Fruit fly (Drosophila melanogaster) whole organism, embryonic: ENCODE measurements around the gene CG4914.
A peak's percentile ranks its signal among the peaks of the same experiment; 100 is the strongest.

Source experiments
- CG2199 ChIP-seq: fragments of 200-800 bp; sonication (Bioruptor generic); IDR thresholded peaks from 3 replicates; pipeline ENCODE4 v1.3.6; 2022; ENCODE audit warnings: missing biosample characterization, missing genetic modification characterization
- CG4328 ChIP-seq: fragments of 200-800 bp; sonication (Bioruptor generic); optimal IDR thresholded peaks from 3 replicates; lab custom pipeline; 2017; ENCODE audit warnings: missing biosample characterization, missing genetic modification reagents, missing genetic modification characterization
- CG43689 ChIP-seq: fragments of 200-800 bp; sonication (Bioruptor generic); IDR thresholded peaks from 2 replicates; pipeline ENCODE4 v1.3.6; 2022; ENCODE audit warnings: missing biosample characterization, missing genetic modification characterization
- Hmr ChIP-seq: fragments of 200-800 bp; sonication (Bioruptor generic); optimal IDR thresholded peaks from 3 replicates; lab custom pipeline; 2017; ENCODE audit warnings: mild to moderate bottlenecking, missing biosample characterization, missing genetic modification reagents, missing genetic modification characterization
- Nf-YA ChIP-seq: fragments of 200-800 bp; sonication (Bioruptor generic); IDR thresholded peaks from 2 replicates; pipeline ENCODE4 v1.3.6; 2022; ENCODE audit warnings: missing biosample characterization, missing genetic modification characterization
- fru ChIP-seq: fragments of >200 bp; optimal IDR thresholded peaks from 2 replicates; lab custom pipeline; 2017
- her ChIP-seq: fragments of 200-800 bp; sonication (Bioruptor generic); optimal IDR thresholded peaks from 2 replicates; lab custom pipeline; 2016; ENCODE audit warnings: missing biosample characterization, missing genetic modification characterization
- odd ChIP-seq: fragments of 200-800 bp; sonication (Bioruptor generic); optimal IDR thresholded peaks from 2 replicates; lab custom pipeline; 2017; ENCODE audit warnings: missing biosample characterization, mild to moderate bottlenecking, missing genetic modification characterization
- wek ChIP-seq: fragments of 200-800 bp; sonication (Bioruptor generic); optimal IDR thresholded peaks from 3 replicates; lab custom pipeline; 2018; ENCODE audit warnings: missing biosample characterization, mild to moderate bottlenecking, missing genetic modification characterization, moderate library complexity
- zen2 ChIP-seq: fragments of 200-800 bp; sonication (Bioruptor generic); IDR thresholded peaks from 3 replicates; pipeline ENCODE4 v1.3.6; 2022; ENCODE audit warnings: missing biosample characterization, missing genetic modification characterization; ENCODE audit not compliant: partially characterized antibody

- TF ChIP-seq wek (no peak), CG2199 (GFP tag; lab: Robert Waterston, UW) (peak; percentile 80; the same call in 2 of the 3 replicates), odd (no peak), Nf-YA (no peak), fru (no peak), zen2 (peak; percentile 69), Hmr (GFP tag; lab: Kevin White, UChicago) (no peak), her (GFP tag; lab: Kevin White, UChicago) (no peak), CG43689 (GFP tag; lab: Robert Waterston, UW) (no peak), CG4328 (GFP tag; lab: Kevin White, UChicago) (no peak)
Observed at dm6 chr3L:14673740-14674463, 4.0 kb downstream of the CG4914 start.
